Fruit fly (Drosophila melanogaster) whole organism, embryonic: Measurements from ENCODE around the gene Rab30.

Experiments used
- B-H1 ChIP-seq: fragments of 200-800 bp; sonication (Bioruptor generic); IDR thresholded peaks from 3 replicates; pipeline ENCODE4 v1.3.6; 2022; ENCODE audit warnings: missing biosample characterization, missing genetic modification characterization
- CG10267 ChIP-seq: fragments of 200-800 bp; sonication (Bioruptor generic); optimal IDR thresholded peaks from 2 replicates; lab custom pipeline; 2018; ENCODE audit warnings: missing biosample characterization, mild to moderate bottlenecking, missing genetic modification characterization, moderate library complexity
- CG10654 ChIP-seq: fragments of 200-800 bp; sonication (Bioruptor generic); optimal IDR thresholded peaks from 2 replicates; lab custom pipeline; 2016; ENCODE audit warnings: missing biosample characterization, missing genetic modification characterization
- CG10959 ChIP-seq: fragments of 200-800 bp; sonication (Bioruptor generic); IDR thresholded peaks from 2 replicates; pipeline ENCODE4 v1.3.6; 2022; ENCODE audit warnings: missing biosample characterization, missing genetic modification characterization
- CG12104 ChIP-seq: fragments of 200-800 bp; sonication (Bioruptor generic); optimal IDR thresholded peaks from 3 replicates; lab custom pipeline; 2016; ENCODE audit warnings: missing biosample characterization, missing genetic modification characterization
- CG13287 ChIP-seq: fragments of 200-800 bp; sonication (Bioruptor generic); IDR thresholded peaks from 2 replicates; pipeline ENCODE4 v1.3.6; 2022; ENCODE audit warnings: missing biosample characterization, missing genetic modification characterization; ENCODE audit not compliant: partially characterized antibody
- CG14667 ChIP-seq: fragments of 200-800 bp; sonication (Bioruptor generic); IDR thresholded peaks from 2 replicates; pipeline ENCODE4 v1.3.6; 2022; ENCODE audit warnings: missing biosample characterization, missing genetic modification characterization
- CG16815 ChIP-seq: fragments of 200-800 bp; sonication (Bioruptor generic); optimal IDR thresholded peaks from 3 replicates; lab custom pipeline; 2017; ENCODE audit warnings: missing biosample characterization, mild to moderate bottlenecking, missing genetic modification characterization
- CG17359 ChIP-seq: fragments of 200-800 bp; sonication (Bioruptor generic); optimal IDR thresholded peaks from 3 replicates; lab custom pipeline; 2018; ENCODE audit warnings: missing biosample characterization, mild to moderate bottlenecking, missing genetic modification characterization, moderate library complexity
- CG17385 ChIP-seq: fragments of 200-800 bp; sonication (Bioruptor generic); optimal IDR thresholded peaks from 3 replicates; lab custom pipeline; 2018; ENCODE audit warnings: missing biosample characterization, mild to moderate bottlenecking, missing genetic modification characterization
- CG18619 ChIP-seq: fragments of 200-800 bp; sonication (Bioruptor generic); optimal IDR thresholded peaks from 3 replicates; lab custom pipeline; 2017; ENCODE audit warnings: missing biosample characterization, mild to moderate bottlenecking, missing genetic modification characterization
- CG2129 ChIP-seq: fragments of 200-800 bp; sonication (Bioruptor generic); IDR thresholded peaks from 2 replicates; pipeline ENCODE4 v1.3.6; 2022; ENCODE audit warnings: missing biosample characterization, missing genetic modification characterization; ENCODE audit not compliant: partially characterized antibody
- CG2678 ChIP-seq: fragments of 200-800 bp; sonication (Bioruptor generic); optimal IDR thresholded peaks from 3 replicates; lab custom pipeline; 2019; ENCODE audit warnings: missing biosample characterization, mild to moderate bottlenecking, missing genetic modification characterization, moderate library complexity
- CG30403 ChIP-seq: fragments of 200-800 bp; sonication (Bioruptor generic); optimal IDR thresholded peaks from 3 replicates; lab custom pipeline; 2016; ENCODE audit warnings: missing biosample characterization, missing genetic modification characterization
- CG3281 ChIP-seq: fragments of 200-800 bp; sonication (Bioruptor generic); optimal IDR thresholded peaks from 3 replicates; lab custom pipeline; 2017; ENCODE audit warnings: missing biosample characterization, mild to moderate bottlenecking, missing genetic modification characterization
- CG3847 ChIP-seq: fragments of 200-800 bp; sonication (Bioruptor generic); IDR thresholded peaks from 2 replicates; pipeline ENCODE4 v1.3.6; 2022; ENCODE audit warnings: missing biosample characterization, missing genetic modification characterization
- CG4360 ChIP-seq: fragments of 200-800 bp; sonication (Bioruptor generic); IDR thresholded peaks from 2 replicates; pipeline ENCODE4 v1.3.6; 2022; ENCODE audit warnings: missing biosample characterization, missing genetic modification characterization
- CG4820 ChIP-seq: fragments of 200-800 bp; sonication (Bioruptor generic); optimal IDR thresholded peaks from 3 replicates; lab custom pipeline; 2016; ENCODE audit warnings: missing biosample characterization, missing genetic modification characterization
- CG4854 ChIP-seq: fragments of 200-800 bp; sonication (Bioruptor generic); optimal IDR thresholded peaks from 2 replicates; lab custom pipeline; 2016; ENCODE audit warnings: missing biosample characterization, missing genetic modification characterization, inconsistent platforms
- CG6791 ChIP-seq: fragments of 200-800 bp; sonication (Bioruptor generic); IDR thresholded peaks from 3 replicates; pipeline ENCODE4 v1.3.6; 2022; ENCODE audit warnings: missing biosample characterization, missing genetic modification characterization; ENCODE audit not compliant: partially characterized antibody
- CG7987 ChIP-seq: fragments of 200-800 bp; sonication (Bioruptor generic); optimal IDR thresholded peaks from 2 replicates; lab custom pipeline; 2018; ENCODE audit warnings: missing biosample characterization, mild to moderate bottlenecking, missing genetic modification characterization, moderate library complexity
- CG8765 ChIP-seq: fragments of 200-800 bp; sonication (Bioruptor generic); IDR thresholded peaks from 2 replicates; pipeline ENCODE4 v1.3.6; 2022; ENCODE audit warnings: missing biosample characterization, missing genetic modification characterization
- CG9797 ChIP-seq: fragments of 200-800 bp; sonication (Bioruptor generic); optimal IDR thresholded peaks from 3 replicates; lab custom pipeline; 2018; ENCODE audit warnings: missing biosample characterization, mild to moderate bottlenecking, missing genetic modification characterization
- CG9876 ChIP-seq: fragments of 200-800 bp; sonication (Bioruptor generic); optimal IDR thresholded peaks from 2 replicates; lab custom pipeline; 2016; ENCODE audit warnings: missing biosample characterization, missing genetic modification characterization
- D19B ChIP-seq: fragments of 200-800 bp; sonication (Bioruptor generic); optimal IDR thresholded peaks from 2 replicates; lab custom pipeline; 2017; ENCODE audit warnings: missing biosample characterization, mild to moderate bottlenecking, missing genetic modification characterization
- HHEX ChIP-seq: fragments of 200-800 bp; sonication (Bioruptor generic); optimal IDR thresholded peaks from 3 replicates; lab custom pipeline; 2017; ENCODE audit warnings: missing biosample characterization, mild to moderate bottlenecking, missing genetic modification characterization, missing genetic modification reagents
- HLHmδ ChIP-seq: fragments of 200-800 bp; sonication (Bioruptor generic); optimal IDR thresholded peaks from 2 replicates; lab custom pipeline; 2018; ENCODE audit warnings: missing biosample characterization, mild to moderate bottlenecking, missing genetic modification characterization, moderate library complexity
- MTF-1 ChIP-seq: fragments of 200-800 bp; sonication (Bioruptor generic); optimal IDR thresholded peaks from 2 replicates; lab custom pipeline; 2018; ENCODE audit warnings: missing biosample characterization, mild to moderate bottlenecking, missing genetic modification characterization, borderline replicate concordance
- Max ChIP-seq: fragments of 200-800 bp; sonication (Bioruptor generic); optimal IDR thresholded peaks from 2 replicates; lab custom pipeline; 2016; ENCODE audit warnings: missing biosample characterization, mild to moderate bottlenecking, missing genetic modification characterization
- Myb ChIP-seq: fragments of 200-800 bp; sonication (Bioruptor generic); optimal IDR thresholded peaks from 2 replicates; lab custom pipeline; 2016; ENCODE audit warnings: missing biosample characterization, missing genetic modification characterization
- NC2β ChIP-seq: fragments of 200-800 bp; sonication (Bioruptor generic); optimal IDR thresholded peaks from 2 replicates; lab custom pipeline; 2016; ENCODE audit warnings: missing biosample characterization, missing genetic modification characterization
- NfI ChIP-seq: fragments of 200-800 bp; sonication (Bioruptor generic); optimal IDR thresholded peaks from 3 replicates; lab custom pipeline; 2018; ENCODE audit warnings: missing biosample characterization, mild to moderate bottlenecking, missing genetic modification characterization, moderate library complexity
- Oaz ChIP-seq: fragments of 200-800 bp; sonication (Bioruptor generic); IDR thresholded peaks from 2 replicates; pipeline ENCODE4 v1.3.6; 2022; ENCODE audit warnings: missing biosample characterization, missing genetic modification characterization
- Ravus ChIP-seq: fragments of 200-800 bp; sonication (Bioruptor generic); IDR thresholded peaks from 2 replicates; pipeline ENCODE4 v1.3.6; 2022; ENCODE audit warnings: missing biosample characterization, missing genetic modification characterization
- Sox102F ChIP-seq: fragments of 200-800 bp; sonication (Bioruptor generic); optimal IDR thresholded peaks from 2 replicates; lab custom pipeline; 2018; ENCODE audit warnings: missing biosample characterization, mild to moderate bottlenecking, missing genetic modification characterization, moderate library complexity
- Stat92E ChIP-seq, 3 experiments: fragments of >200 bp in 2 of 3; fragments of 200-800 bp in 1 of 3; sonication (Bioruptor generic) in 1 of 3; optimal IDR thresholded peaks; 2 replicates each; lab custom pipeline; 2017 to 2019; ENCODE audit warnings: missing biosample characterization in 3 of 3, missing genetic modification characterization in 3 of 3, mild to moderate bottlenecking in 1 of 3, moderate library complexity in 1 of 3
- ash1 ChIP-seq: fragments of 200-800 bp; sonication (Bioruptor generic); optimal IDR thresholded peaks from 2 replicates; lab custom pipeline; 2018; ENCODE audit warnings: missing biosample characterization, mild to moderate bottlenecking, missing genetic modification characterization
- bbx ChIP-seq: fragments of 200-800 bp; sonication (Bioruptor generic); IDR thresholded peaks from 2 replicates; pipeline ENCODE4 v1.3.6; 2022; ENCODE audit warnings: missing biosample characterization, missing genetic modification characterization; ENCODE audit not compliant: partially characterized antibody
- cg ChIP-seq: fragments of 200-800 bp; sonication (Bioruptor generic); optimal IDR thresholded peaks from 3 replicates; lab custom pipeline; 2019; ENCODE audit warnings: missing biosample characterization, mild to moderate bottlenecking, missing genetic modification characterization, moderate library complexity
- esg ChIP-seq: fragments of 200-800 bp; sonication (Bioruptor generic); conservative IDR thresholded peaks from 2 replicates; pipeline ENCODE4 v1.3.6; 2022; ENCODE audit warnings: missing biosample characterization, missing genetic modification characterization
- eve ChIP-seq, 2 experiments: fragments of >200 bp; optimal IDR thresholded peaks; 2 replicates each; lab custom pipeline; 2017; ENCODE audit warnings: missing biosample characterization in 2 of 2, missing genetic modification characterization in 2 of 2
- fu2 ChIP-seq: fragments of 200-800 bp; sonication (Bioruptor generic); optimal IDR thresholded peaks from 2 replicates; lab custom pipeline; 2016; ENCODE audit warnings: missing biosample characterization, missing genetic modification characterization
- grn ChIP-seq: fragments of 200-800 bp; sonication (Bioruptor generic); optimal IDR thresholded peaks from 3 replicates; lab custom pipeline; 2017; ENCODE audit warnings: missing biosample characterization, missing genetic modification characterization
- hth ChIP-seq: fragments of >200 bp; optimal IDR thresholded peaks from 2 replicates; lab custom pipeline; 2017; ENCODE audit warnings: inconsistent platforms
- kay ChIP-seq: fragments of 200-800 bp; sonication (Bioruptor generic); optimal IDR thresholded peaks from 2 replicates; lab custom pipeline; 2016; ENCODE audit warnings: missing biosample characterization, missing genetic modification characterization
- kni ChIP-seq: fragments of 200-800 bp; sonication (Bioruptor generic); optimal IDR thresholded peaks from 3 replicates; lab custom pipeline; 2017; ENCODE audit warnings: mild to moderate bottlenecking, missing biosample characterization, missing genetic modification reagents, missing genetic modification characterization
- onecut ChIP-seq: fragments of 200-800 bp; sonication (Bioruptor generic); IDR thresholded peaks from 2 replicates; pipeline ENCODE4 v1.3.6; 2022; ENCODE audit warnings: missing biosample characterization, missing genetic modification characterization
- so ChIP-seq: fragments of 200-800 bp; sonication (Bioruptor generic); IDR thresholded peaks from 3 replicates; pipeline ENCODE4 v1.3.6; 2022; ENCODE audit warnings: missing biosample characterization, missing genetic modification characterization
- sob ChIP-seq: fragments of 200-800 bp; sonication (Bioruptor generic); IDR thresholded peaks from 2 replicates; pipeline ENCODE4 v1.3.6; 2022; ENCODE audit warnings: missing biosample characterization, missing genetic modification characterization
- tgo ChIP-seq: fragments of 200-800 bp; sonication (Bioruptor generic); IDR thresholded peaks from 3 replicates; pipeline ENCODE4 v1.3.6; 2022; ENCODE audit warnings: missing biosample characterization, missing genetic modification characterization
- vfl ChIP-seq: fragments of 200-800 bp; sonication (Bioruptor generic); optimal IDR thresholded peaks from 2 replicates; lab custom pipeline; 2016; ENCODE audit warnings: missing biosample characterization, missing genetic modification characterization

The Rab30 gene

dm6 chr2L:7032517-7032951 lies at the start of gene Rab30, which contains the start of gene Caper (continued):
- TF ChIP-seq CG8765 (no peak; the same call in 1 of the 2 replicates), CG18619 (no peak), CG13287 (GFP tag; lab: Robert Waterston, UW) (peak; percentile 99), CG17359 (tag; lab: Kevin White, UChicago) (peak; percentile 43), CG2678 (no peak), bbx (GFP tag; lab: Robert Waterston, UW) (peak; percentile 99), CG2129 (GFP tag; lab: Robert Waterston, UW) (peak; percentile 94), Ravus (no peak), Myb (GFP tag; lab: Kevin White, UChicago) (peak; percentile 75), kay (GFP tag; lab: Kevin White, UChicago) (peak; percentile 86), CG6791 (GFP tag; lab: Robert Waterston, UW) (peak; percentile 99), CG10959 (GFP tag; lab: Robert Waterston, UW) (no peak), CG12104 (GFP tag; lab: Kevin White, UChicago) (peak; percentile 33), onecut (GFP tag; lab: Robert Waterston, UW) (peak; percentile 42), NfI (GFP tag; lab: Kevin White, UChicago) (peak; percentile 47), CG3281 (GFP tag; lab: Kevin White, UChicago) (peak; percentile 46), CG10267 (tag; lab: Kevin White, UChicago) (peak; percentile 71), CG3847 (GFP tag; lab: Robert Waterston, UW) (peak; percentile 74), vfl (GFP tag; lab: Kevin White, UChicago) (peak; percentile 74), CG9876 (GFP tag; lab: Kevin White, UChicago) (no peak), Max (peak; percentile 55), D19B (GFP tag; lab: Kevin White, UChicago) (no peak), esg (GFP tag; lab: Robert Waterston, UW) (no peak), hth (no peak), CG14667 (GFP tag; lab: Robert Waterston, UW) (no peak), MTF-1 (GFP tag; lab: Kevin White, UChicago) (peak; percentile 3), CG30403 (GFP tag; lab: Kevin White, UChicago) (peak; percentile 69), kni (no peak), CG16815 (GFP tag; lab: Kevin White, UChicago) (no peak), CG9797 (peak; percentile 58), HHEX (no peak), CG10654 (peak; percentile 46), so (GFP tag; lab: Robert Waterston, UW) (no peak), grn (GFP tag; lab: Kevin White, UChicago) (peak; percentile 3), CG4820 (GFP tag; lab: Kevin White, UChicago) (no peak), CG4360 (GFP tag; lab: Robert Waterston, UW) (peak; percentile 9; the same call in 1 of the 2 replicates), B-H1 (GFP tag; lab: Robert Waterston, UW) (no peak), Oaz (GFP tag; lab: Robert Waterston, UW) (no peak), CG17385 (GFP tag; lab: Kevin White, UChicago) (peak; percentile 21), cg (GFP tag; lab: Kevin White, UChicago) (no peak), NC2β (GFP tag; lab: Kevin White, UChicago) (peak; percentile 63), HLHmδ (GFP tag; lab: Kevin White, UChicago) (no peak), tgo (GFP tag; lab: Robert Waterston, UW) (0 out of 3 replicates have a peak, but pooled peaks have one; percentile 24), sob (GFP tag; lab: Robert Waterston, UW) (peak; percentile 86), ash1 (peak; percentile 21), Stat92E (GFP tag; optimal IDR thresholded peaks at IDR 0.05; lab: Kevin White, UChicago) (no peak), eve (GFP tag; optimal IDR thresholded peaks at IDR 0.05; lab: Kevin White, UChicago) (no peak), CG4854 (GFP tag; lab: Kevin White, UChicago) (peak; percentile 27), CG7987 (GFP tag; lab: Kevin White, UChicago) (peak; percentile 52), fu2 (peak; percentile 57), Sox102F (GFP tag; lab: Kevin White, UChicago) (no peak)
